Fruit fly (Drosophila melanogaster) whole organism, embryonic: Measurements from ENCODE around the gene GstD5.

ENCODE experiments used
- Aef1 ChIP-seq: fragments of 200-800 bp; sonication (Bioruptor generic); IDR thresholded peaks from 3 replicates; pipeline ENCODE4 v1.3.6; 2022; ENCODE audit warnings: missing biosample characterization, missing genetic modification characterization
- Asciz ChIP-seq: fragments of 200-800 bp; sonication (Bioruptor generic); optimal IDR thresholded peaks from 2 replicates; lab custom pipeline; 2017; ENCODE audit warnings: missing biosample characterization, mild to moderate bottlenecking, missing genetic modification characterization, missing genetic modification reagents
- CG10565 ChIP-seq: fragments of 200-800 bp; sonication (Bioruptor generic); optimal IDR thresholded peaks from 3 replicates; lab custom pipeline; 2016; ENCODE audit warnings: missing biosample characterization, mild to moderate bottlenecking, missing genetic modification characterization
- CG15073 ChIP-seq: fragments of 200-800 bp; sonication (Bioruptor generic); optimal IDR thresholded peaks from 2 replicates; lab custom pipeline; 2016; ENCODE audit warnings: missing biosample characterization, missing genetic modification characterization
- CG16813 ChIP-seq: fragments of 200-800 bp; sonication (Bioruptor generic); IDR thresholded peaks from 3 replicates; pipeline ENCODE4 v1.3.6; 2022; ENCODE audit warnings: missing biosample characterization, missing genetic modification characterization; ENCODE audit not compliant: partially characterized antibody
- CG17829 ChIP-seq: fragments of 200-800 bp; optimal IDR thresholded peaks from 2 replicates; lab custom pipeline; 2019; ENCODE audit warnings: missing biosample characterization, mild to moderate bottlenecking, missing genetic modification characterization, moderate library complexity
- CG18619 ChIP-seq: fragments of 200-800 bp; sonication (Bioruptor generic); optimal IDR thresholded peaks from 3 replicates; lab custom pipeline; 2017; ENCODE audit warnings: missing biosample characterization, mild to moderate bottlenecking, missing genetic modification characterization
- CG18764 ChIP-seq: fragments of 200-800 bp; sonication (Bioruptor generic); optimal IDR thresholded peaks from 3 replicates; lab custom pipeline; 2016; ENCODE audit warnings: missing biosample characterization, missing genetic modification characterization
- CG2116 ChIP-seq: fragments of 200-800 bp; sonication (Bioruptor generic); optimal IDR thresholded peaks from 3 replicates; lab custom pipeline; 2018; ENCODE audit warnings: missing biosample characterization, mild to moderate bottlenecking, missing genetic modification characterization
- CG2712 ChIP-seq: fragments of 200-800 bp; optimal IDR thresholded peaks from 3 replicates; lab custom pipeline; 2019; ENCODE audit warnings: missing biosample characterization, mild to moderate bottlenecking, missing genetic modification characterization, moderate library complexity
- CG31388 ChIP-seq: fragments of 200-800 bp; sonication (Bioruptor generic); optimal IDR thresholded peaks from 2 replicates; lab custom pipeline; 2016; ENCODE audit warnings: missing biosample characterization, missing genetic modification characterization
- CG33557 ChIP-seq: fragments of 200-800 bp; sonication (Bioruptor generic); optimal IDR thresholded peaks from 2 replicates; lab custom pipeline; 2019; ENCODE audit warnings: missing biosample characterization, mild to moderate bottlenecking, missing genetic modification characterization, moderate library complexity
- CG34376 ChIP-seq: fragments of 200-800 bp; sonication (Bioruptor generic); optimal IDR thresholded peaks from 2 replicates; lab custom pipeline; 2018; ENCODE audit warnings: missing biosample characterization, mild to moderate bottlenecking, missing genetic modification characterization
- CG3847 ChIP-seq: fragments of 200-800 bp; sonication (Bioruptor generic); IDR thresholded peaks from 2 replicates; pipeline ENCODE4 v1.3.6; 2022; ENCODE audit warnings: missing biosample characterization, missing genetic modification characterization
- CG7928 ChIP-seq: fragments of 200-800 bp; sonication (Bioruptor generic); optimal IDR thresholded peaks from 2 replicates; lab custom pipeline; 2017; ENCODE audit warnings: missing biosample characterization, mild to moderate bottlenecking, missing genetic modification characterization
- CG8089 ChIP-seq: fragments of 200-800 bp; sonication (Bioruptor generic); optimal IDR thresholded peaks from 3 replicates; lab custom pipeline; 2016; ENCODE audit warnings: missing biosample characterization, missing genetic modification characterization
- CG9932 ChIP-seq: fragments of 200-800 bp; sonication (Bioruptor generic); IDR thresholded peaks from 2 replicates; pipeline ENCODE4 v1.3.6; 2022; ENCODE audit warnings: missing biosample characterization, missing genetic modification characterization
- CTCF ChIP-seq: fragments of 200-800 bp; sonication (Bioruptor generic); optimal IDR thresholded peaks from 2 replicates; lab custom pipeline; 2017; ENCODE audit warnings: missing biosample characterization, mild to moderate bottlenecking, missing genetic modification characterization, moderate library complexity
- Doc3 ChIP-seq: fragments of 200-800 bp; sonication (Bioruptor generic); IDR thresholded peaks from 3 replicates; pipeline ENCODE4 v1.3.6; 2022; ENCODE audit warnings: missing biosample characterization, missing genetic modification characterization; ENCODE audit not compliant: partially characterized antibody
- Dp ChIP-seq: fragments of 200-800 bp; sonication (Bioruptor generic); optimal IDR thresholded peaks from 2 replicates; lab custom pipeline; 2018; ENCODE audit warnings: missing biosample characterization, mild to moderate bottlenecking, missing genetic modification characterization, moderate library complexity
- E2f2 ChIP-seq: fragments of 200-800 bp; sonication (Bioruptor generic); IDR thresholded peaks from 2 replicates; pipeline ENCODE4 v1.3.6; 2022; ENCODE audit warnings: missing biosample characterization, missing genetic modification characterization
- Ets65A ChIP-seq: fragments of 200-800 bp; sonication (Bioruptor generic); peaks from one replicate; lab custom pipeline; 2016; ENCODE audit warnings: missing biosample characterization, missing genetic modification characterization
- Hr39 ChIP-seq: fragments of >200 bp; optimal IDR thresholded peaks from 2 replicates; lab custom pipeline; 2017
- MTF-1 ChIP-seq: fragments of 200-800 bp; sonication (Bioruptor generic); optimal IDR thresholded peaks from 2 replicates; lab custom pipeline; 2018; ENCODE audit warnings: missing biosample characterization, mild to moderate bottlenecking, missing genetic modification characterization, borderline replicate concordance
- Med ChIP-seq: fragments of 200-800 bp; sonication (Bioruptor generic); peaks from one replicate; lab custom pipeline; 2016; ENCODE audit warnings: missing biosample characterization, missing genetic modification characterization, mild to moderate bottlenecking, inconsistent platforms, moderate library complexity
- NC2β ChIP-seq: fragments of 200-800 bp; sonication (Bioruptor generic); optimal IDR thresholded peaks from 2 replicates; lab custom pipeline; 2016; ENCODE audit warnings: missing biosample characterization, missing genetic modification characterization
- Oli ChIP-seq: fragments of 200-800 bp; sonication (Bioruptor generic); optimal IDR thresholded peaks from 2 replicates; lab custom pipeline; 2018; ENCODE audit warnings: missing biosample characterization, mild to moderate bottlenecking, missing genetic modification characterization, moderate library complexity
- PHDP ChIP-seq: fragments of 200-800 bp; sonication (Bioruptor generic); optimal IDR thresholded peaks from 3 replicates; lab custom pipeline; 2018; ENCODE audit warnings: missing biosample characterization, mild to moderate bottlenecking, missing genetic modification characterization, moderate library complexity
- cato ChIP-seq: fragments of 200-800 bp; sonication (Bioruptor generic); optimal IDR thresholded peaks from 2 replicates; lab custom pipeline; 2016; ENCODE audit warnings: missing biosample characterization, missing genetic modification characterization, borderline replicate concordance
- exex ChIP-seq: fragments of 200-800 bp; sonication (Bioruptor generic); optimal IDR thresholded peaks from 4 replicates; lab custom pipeline; 2018; ENCODE audit warnings: missing biosample characterization, mild to moderate bottlenecking, missing genetic modification characterization, moderate library complexity
- fd64A ChIP-seq: fragments of 200-800 bp; sonication (Bioruptor generic); optimal IDR thresholded peaks from 3 replicates; lab custom pipeline; 2018; ENCODE audit warnings: missing biosample characterization, mild to moderate bottlenecking, missing genetic modification characterization
- fu2 ChIP-seq: fragments of 200-800 bp; sonication (Bioruptor generic); optimal IDR thresholded peaks from 2 replicates; lab custom pipeline; 2016; ENCODE audit warnings: missing biosample characterization, missing genetic modification characterization
- gro ChIP-seq: fragments of 200-800 bp; sonication (Bioruptor generic); optimal IDR thresholded peaks from 2 replicates; lab custom pipeline; 2016; ENCODE audit warnings: missing biosample characterization, missing genetic modification characterization
- jigr1 ChIP-seq: fragments of 200-800 bp; sonication (Bioruptor generic); IDR thresholded peaks from 3 replicates; pipeline ENCODE4 v1.3.6; 2022; ENCODE audit warnings: missing biosample characterization, missing genetic modification characterization
- kah ChIP-seq: fragments of 200-800 bp; sonication (Bioruptor generic); optimal IDR thresholded peaks from 2 replicates; lab custom pipeline; 2018; ENCODE audit warnings: missing biosample characterization, mild to moderate bottlenecking, missing genetic modification characterization
- kni ChIP-seq: fragments of 200-800 bp; sonication (Bioruptor generic); optimal IDR thresholded peaks from 3 replicates; lab custom pipeline; 2017; ENCODE audit warnings: mild to moderate bottlenecking, missing biosample characterization, missing genetic modification reagents, missing genetic modification characterization
- knrl ChIP-seq: fragments of 200-800 bp; sonication (Bioruptor generic); IDR thresholded peaks from 3 replicates; pipeline ENCODE4 v1.3.6; 2022; ENCODE audit warnings: missing biosample characterization, missing genetic modification characterization; ENCODE audit not compliant: partially characterized antibody
- lov ChIP-seq, 2 experiments: fragments of 200-800 bp in 1 of 2; fragments of >200 bp in 1 of 2; sonication (Bioruptor generic) in 1 of 2; IDR thresholded peaks in 1 of 2; optimal IDR thresholded peaks in 1 of 2; 2 replicates in 1 of 2; 3 replicates in 1 of 2; pipeline versions ENCODE4 v1.3.6 to Lab custom; 2017 to 2022; ENCODE audit warnings: missing biosample characterization in 1 of 2, missing genetic modification characterization in 1 of 2
- mam ChIP-seq: fragments of 200-800 bp; sonication (Bioruptor generic); optimal IDR thresholded peaks from 3 replicates; lab custom pipeline; 2016; ENCODE audit warnings: missing biosample characterization, missing genetic modification characterization
- odd ChIP-seq: fragments of 200-800 bp; sonication (Bioruptor generic); optimal IDR thresholded peaks from 2 replicates; lab custom pipeline; 2017; ENCODE audit warnings: missing biosample characterization, mild to moderate bottlenecking, missing genetic modification characterization
- onecut ChIP-seq: fragments of 200-800 bp; sonication (Bioruptor generic); IDR thresholded peaks from 2 replicates; pipeline ENCODE4 v1.3.6; 2022; ENCODE audit warnings: missing biosample characterization, missing genetic modification characterization
- org-1 ChIP-seq: fragments of 200-800 bp; sonication (Bioruptor generic); optimal IDR thresholded peaks from 2 replicates; lab custom pipeline; 2017; ENCODE audit warnings: missing biosample characterization, missing genetic modification characterization
- pzg ChIP-seq: fragments of 200-800 bp; sonication (Bioruptor generic); optimal IDR thresholded peaks from 3 replicates; lab custom pipeline; 2018; ENCODE audit warnings: missing biosample characterization, mild to moderate bottlenecking, missing genetic modification characterization, moderate library complexity
- rib ChIP-seq: fragments of 200-800 bp; sonication (Bioruptor generic); IDR thresholded peaks from 2 replicates; pipeline ENCODE4 v1.3.6; 2022; ENCODE audit warnings: missing biosample characterization, missing genetic modification characterization
- slp2 ChIP-seq: fragments of 200-800 bp; sonication (Bioruptor generic); optimal IDR thresholded peaks from 2 replicates; lab custom pipeline; 2016; ENCODE audit warnings: missing biosample characterization, missing genetic modification characterization
- so ChIP-seq: fragments of 200-800 bp; sonication (Bioruptor generic); IDR thresholded peaks from 3 replicates; pipeline ENCODE4 v1.3.6; 2022; ENCODE audit warnings: missing biosample characterization, missing genetic modification characterization
- tgo ChIP-seq: fragments of 200-800 bp; sonication (Bioruptor generic); IDR thresholded peaks from 3 replicates; pipeline ENCODE4 v1.3.6; 2022; ENCODE audit warnings: missing biosample characterization, missing genetic modification characterization
- wor ChIP-seq: fragments of 200-800 bp; sonication (Bioruptor generic); IDR thresholded peaks from 2 replicates; pipeline ENCODE4 v1.3.6; 2022; ENCODE audit warnings: missing biosample characterization, missing genetic modification characterization
- yki ChIP-seq: fragments of >200 bp; optimal IDR thresholded peaks from 3 replicates; lab custom pipeline; 2018
- zen ChIP-seq: fragments of 200-800 bp; sonication (Bioruptor generic); optimal IDR thresholded peaks from 3 replicates; lab custom pipeline; 2018; ENCODE audit warnings: missing biosample characterization, mild to moderate bottlenecking, missing genetic modification characterization, moderate library complexity
- zfh1 ChIP-seq: fragments of 200-800 bp; sonication (Bioruptor generic); IDR thresholded peaks from 3 replicates; pipeline ENCODE4 v1.3.6; 2022; ENCODE audit warnings: missing biosample characterization, missing genetic modification characterization

The GstD5 gene

DNA sequence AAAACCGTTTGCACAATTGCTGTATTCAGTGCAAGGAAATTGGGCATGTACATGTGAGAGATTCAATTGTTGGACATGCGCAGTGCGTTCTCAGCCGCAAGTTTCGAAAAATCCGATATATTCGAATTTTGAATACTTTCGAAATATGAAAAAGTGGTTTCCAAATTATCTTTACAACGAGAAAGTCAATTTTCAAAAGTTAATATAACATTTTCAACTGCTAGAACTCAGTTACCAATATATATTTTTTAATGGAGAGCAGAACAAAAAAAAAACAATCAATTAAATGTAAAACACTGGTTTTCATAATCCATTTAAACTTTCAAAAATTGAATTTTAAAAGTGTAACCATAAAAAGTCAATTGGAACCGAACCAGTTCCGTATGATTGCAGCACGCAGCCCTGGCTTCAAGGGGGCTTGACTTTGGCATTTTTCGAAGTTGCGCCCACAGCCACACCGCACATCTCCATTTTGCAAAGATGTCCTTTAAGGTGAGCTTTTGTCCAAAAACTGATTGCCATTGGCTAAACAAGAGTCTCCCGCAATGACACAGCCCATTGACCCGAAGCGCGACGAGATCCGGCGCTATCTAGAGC, 46.9 kb downstream of the GstD5 start, which contains the start of the genes Scgbeta and CG17202 (continued):
- TF ChIP-seq rib (GFP tag; lab: Robert Waterston, UW), result no peak
- TF ChIP-seq Ets65A, result peak; percentile 49
- no peak for TF ChIP-seq zfh1
- peak; percentile 49; the same call in 1 of the 3 replicates for TF ChIP-seq knrl (GFP tag; lab: Robert Waterston, UW)
- TF ChIP-seq CG15073, result no peak
- TF ChIP-seq cato (GFP tag; lab: Kevin White, UChicago), result no peak
- TF ChIP-seq CG7928, result peak; percentile 96
- peak; percentile 28 for TF ChIP-seq mam (GFP tag; lab: Kevin White, UChicago)
- TF ChIP-seq CG16813 (GFP tag; lab: Robert Waterston, UW), result no peak
- no peak for TF ChIP-seq Hr39 (lab: Kevin White, UChicago)
- TF ChIP-seq Doc3 (GFP tag; lab: Robert Waterston, UW), result no peak
- peak; percentile 40 for TF ChIP-seq CG34376 (GFP tag; lab: Kevin White, UChicago)
- no peak for TF ChIP-seq MTF-1
- peak; percentile 12 for TF ChIP-seq zen (tag; lab: Kevin White, UChicago)
- TF ChIP-seq CG8089 (GFP tag; lab: Kevin White, UChicago), result no peak
- TF ChIP-seq CG3847 (GFP tag; lab: Robert Waterston, UW), result peak; percentile 39; the same call in 1 of the 2 replicates
- no peak for TF ChIP-seq slp2 (GFP tag; lab: Kevin White, UChicago)
- TF ChIP-seq E2f2 (GFP tag; lab: Robert Waterston, UW), result peak; percentile 72
- TF ChIP-seq fd64A, result no peak
- TF ChIP-seq pzg (GFP tag; lab: Kevin White, UChicago), result peak; percentile 78
- TF ChIP-seq CG18619, result peak; percentile 20
- peak; percentile 66 for TF ChIP-seq Dp (GFP tag; lab: Kevin White, UChicago)
- TF ChIP-seq tgo (GFP tag; lab: Robert Waterston, UW), result no peak
- TF ChIP-seq Asciz (GFP tag; lab: Kevin White, UChicago), result no peak
- no peak for TF ChIP-seq kni (GFP tag; lab: Kevin White, UChicago)
- no peak for TF ChIP-seq CG18764 (GFP tag; lab: Kevin White, UChicago)
- TF ChIP-seq gro (GFP tag; lab: Kevin White, UChicago), result peak; percentile 42
- TF ChIP-seq NC2β (GFP tag; lab: Kevin White, UChicago), result no peak
- no peak for TF ChIP-seq CTCF (GFP tag; lab: Kevin White, UChicago)
- no peak for TF ChIP-seq odd (GFP tag; lab: Kevin White, UChicago)
- no peak for TF ChIP-seq lov (optimal IDR thresholded peaks at IDR 0.05; lab: Kevin White, UChicago)
- TF ChIP-seq lov (GFP tag; IDR thresholded peaks at IDR 0.05; lab: Robert Waterston, UW), result no peak
- no peak for TF ChIP-seq exex (tag; lab: Kevin White, UChicago)
- peak; percentile 27 for TF ChIP-seq CG17829 (tag; lab: Kevin White, UChicago)
- TF ChIP-seq Aef1, result no peak
- TF ChIP-seq onecut (GFP tag; lab: Robert Waterston, UW), result peak; percentile 29
- TF ChIP-seq yki, result no peak
- peak; percentile 69 for TF ChIP-seq Med
- no peak for TF ChIP-seq PHDP (tag; lab: Kevin White, UChicago)
- TF ChIP-seq CG2116 (GFP tag; lab: Kevin White, UChicago), result peak; percentile 7
- TF ChIP-seq CG9932, result peak; percentile 56
- TF ChIP-seq CG2712 (tag; lab: Kevin White, UChicago), result no peak
- no peak for TF ChIP-seq org-1 (GFP tag; lab: Kevin White, UChicago)
- no peak for TF ChIP-seq kah (GFP tag; lab: Kevin White, UChicago)
- no peak for TF ChIP-seq Oli
- TF ChIP-seq CG33557 (GFP tag; lab: Kevin White, UChicago), result no peak
- TF ChIP-seq jigr1 (GFP tag; lab: Robert Waterston, UW), result no peak
- peak; percentile 38 for TF ChIP-seq fu2 (GFP tag; lab: Kevin White, UChicago)
- 0 out of 3 replicates have a peak, but pooled peaks have one; percentile 35 for TF ChIP-seq so (GFP tag; lab: Robert Waterston, UW)
- TF ChIP-seq CG31388 (GFP tag; lab: Kevin White, UChicago), result no peak
- TF ChIP-seq CG10565 (GFP tag; lab: Kevin White, UChicago), result no peak
- no peak for TF ChIP-seq wor (GFP tag; lab: Robert Waterston, UW)
